Fruit fly (Drosophila melanogaster) whole organism: Measurements from ENCODE around the gene senju.

ENCODE experiments used
- CG8478 ChIP-seq: fragments of >200 bp; optimal IDR thresholded peaks from 2 replicates; lab custom pipeline; 2018; ENCODE audit warnings: inconsistent platforms
- Dll ChIP-seq: fragments of >200 bp; optimal IDR thresholded peaks from 2 replicates; lab custom pipeline; 2017
- EcR ChIP-seq, 2 experiments: fragments of >200 bp; optimal IDR thresholded peaks; 2 replicates each; lab custom pipeline; 2017; ENCODE audit warnings: missing biosample characterization in 2 of 2, missing genetic modification characterization in 2 of 2, missing genetic modification reagents in 2 of 2
- pan ChIP-seq: fragments of >200 bp; optimal IDR thresholded peaks from 2 replicates; lab custom pipeline; 2017
- psq ChIP-seq: fragments of >200 bp; optimal IDR thresholded peaks from 2 replicates; lab custom pipeline; 2017
- usp ChIP-seq: fragments of >200 bp; optimal IDR thresholded peaks from 2 replicates; lab custom pipeline; 2017; ENCODE audit warnings: missing biosample characterization, missing genetic modification characterization, mixed read lengths

senju gene

DNA sequence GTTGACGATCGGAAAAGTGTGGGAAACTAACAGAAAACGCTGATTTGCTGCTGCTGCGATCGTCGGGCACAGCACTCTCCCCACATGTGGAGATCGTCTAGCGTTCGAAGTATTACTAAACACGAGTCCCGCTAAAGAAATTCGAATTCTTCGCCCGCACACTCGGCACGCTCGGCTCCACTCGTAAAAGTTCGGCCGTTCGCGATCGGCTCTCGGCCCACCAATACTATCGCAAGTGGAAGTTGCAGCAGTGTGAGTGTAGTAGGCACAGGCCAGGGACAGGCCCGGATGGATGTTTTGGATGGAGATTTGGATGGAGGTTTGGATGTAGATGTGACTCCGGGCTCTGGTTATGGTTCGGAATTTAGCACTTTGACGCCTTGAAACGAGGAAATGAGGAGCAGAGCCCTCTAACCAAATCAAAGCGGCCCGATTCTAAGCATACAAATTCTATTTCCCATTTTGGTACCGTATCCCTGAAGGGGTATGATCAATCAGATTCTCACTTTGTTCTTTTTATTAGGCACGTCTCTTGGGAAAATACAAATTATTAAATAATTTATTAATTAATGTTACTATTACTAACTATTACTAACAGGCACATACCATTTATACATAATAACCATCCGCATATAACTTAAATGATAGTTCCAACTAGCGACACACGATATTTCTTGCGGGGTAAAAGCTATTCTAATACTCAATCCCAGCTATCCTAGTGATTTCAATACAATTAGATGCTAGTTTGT lies 25.1 kb upstream of the senju start:
- no peak for TF ChIP-seq usp (GFP tag; lab: Kevin White, UChicago)
- no peak for TF ChIP-seq psq
- no peak for TF ChIP-seq EcR (GFP tag; optimal IDR thresholded peaks at IDR 0.05; lab: Kevin White, UChicago)
- no peak for TF ChIP-seq CG8478 (lab: Kevin White, UChicago)
- no peak for TF ChIP-seq pan
- no peak for TF ChIP-seq Dll (lab: Kevin White, UChicago)

DNA sequence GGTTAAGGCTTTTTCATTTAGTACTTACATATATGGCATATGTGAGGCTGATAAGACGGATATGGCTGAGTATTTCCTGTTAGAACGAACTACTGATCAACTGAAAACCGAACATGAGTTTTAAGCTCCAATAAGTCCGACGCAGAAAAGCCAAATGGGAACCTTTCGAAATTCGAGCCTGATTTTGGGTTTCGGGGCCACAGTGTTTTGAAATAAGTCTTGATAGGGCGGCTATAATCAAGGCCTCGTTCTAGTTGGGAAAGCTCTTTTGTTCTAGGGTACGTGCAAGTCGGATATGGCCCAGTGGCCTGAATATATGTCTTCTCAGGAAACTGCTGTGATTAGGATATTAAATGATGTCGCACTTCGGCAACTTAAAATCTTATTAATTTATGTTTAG lies 24.6 kb upstream of the senju start, which contains the start of gene vkg:
TSS of gene vkg (minus strand) at position 101 of the 400 bp plus-strand sequence.
- TF ChIP-seq Dll (lab: Kevin White, UChicago), result no peak
- TF ChIP-seq pan, result no peak
- TF ChIP-seq usp (GFP tag; lab: Kevin White, UChicago), result no peak
- no peak for TF ChIP-seq psq
- TF ChIP-seq CG8478 (lab: Kevin White, UChicago), result no peak
- no peak for TF ChIP-seq EcR (GFP tag; optimal IDR thresholded peaks at IDR 0.05; lab: Kevin White, UChicago)

dm6 chr2L:5029049-5029808 lies 23.4 kb upstream of the senju start, which contains the start of gene Col4a1:
Gene Col4a1, plus strand, starts transcription at chr2L:5029609.
- TF ChIP-seq psq, result no peak
- no peak for TF ChIP-seq CG8478 (lab: Kevin White, UChicago)
- no peak for TF ChIP-seq usp (GFP tag; lab: Kevin White, UChicago)
- TF ChIP-seq pan, result no peak
- no peak for TF ChIP-seq EcR (GFP tag; optimal IDR thresholded peaks at IDR 0.05; lab: Kevin White, UChicago)
- no peak for TF ChIP-seq Dll (lab: Kevin White, UChicago)

DNA sequence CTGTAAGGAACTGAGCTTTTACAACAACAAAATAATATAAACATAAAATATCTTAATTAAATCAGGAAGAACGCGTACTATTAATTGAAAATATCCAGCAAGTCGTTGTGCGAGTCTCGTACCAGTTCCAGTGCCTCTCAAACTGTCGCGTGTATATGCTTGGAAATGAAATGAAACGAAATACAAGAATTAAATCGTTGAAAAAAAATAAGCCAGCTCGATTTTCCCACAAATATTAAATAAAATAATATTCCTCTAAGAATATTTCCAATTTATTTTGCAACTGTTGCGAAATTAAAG lies 22.9 kb upstream of the senju start:
- TF ChIP-seq CG8478 (lab: Kevin White, UChicago) (no peak), psq (no peak), EcR (GFP tag; optimal IDR thresholded peaks at IDR 0.05; lab: Kevin White, UChicago) (no peak), Dll (lab: Kevin White, UChicago) (no peak), usp (GFP tag; lab: Kevin White, UChicago) (no peak), pan (no peak)

dm6 chr2L:5030535-5030934 lies 22.1 kb upstream of the senju start:
- TF ChIP-seq EcR (GFP tag; optimal IDR thresholded peaks at IDR 0.05; lab: Kevin White, UChicago) (no peak), usp (GFP tag; lab: Kevin White, UChicago) (no peak), Dll (lab: Kevin White, UChicago) (no peak), psq (no peak), pan (no peak), CG8478 (lab: Kevin White, UChicago) (no peak)

dm6 chr2L:5031399-5031798 lies 21.2 kb upstream of the senju start:
- TF ChIP-seq pan, result no peak
- TF ChIP-seq CG8478 (lab: Kevin White, UChicago), result no peak
- TF ChIP-seq psq, result no peak
- no peak for TF ChIP-seq EcR (GFP tag; optimal IDR thresholded peaks at IDR 0.05; lab: Kevin White, UChicago)
- no peak for TF ChIP-seq Dll (lab: Kevin White, UChicago)
- no peak for TF ChIP-seq usp (GFP tag; lab: Kevin White, UChicago)

DNA sequence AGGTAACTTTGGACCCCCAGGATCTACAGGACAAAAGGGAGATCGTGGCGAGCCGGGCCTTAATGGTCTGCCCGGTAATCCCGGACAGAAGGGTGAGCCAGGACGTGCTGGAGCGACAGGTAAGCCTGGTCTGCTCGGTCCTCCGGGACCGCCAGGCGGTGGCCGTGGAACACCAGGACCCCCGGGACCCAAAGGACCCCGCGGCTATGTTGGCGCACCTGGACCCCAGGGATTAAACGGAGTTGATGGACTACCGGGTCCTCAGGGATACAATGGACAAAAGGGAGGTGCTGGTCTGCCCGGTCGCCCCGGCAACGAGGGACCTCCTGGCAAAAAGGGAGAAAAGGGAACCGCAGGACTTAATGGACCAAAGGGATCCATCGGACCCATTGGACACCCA lies 20.8 kb upstream of the senju start:
- no peak for TF ChIP-seq CG8478 (lab: Kevin White, UChicago)
- no peak for TF ChIP-seq pan
- no peak for TF ChIP-seq Dll (lab: Kevin White, UChicago)
- TF ChIP-seq usp (GFP tag; lab: Kevin White, UChicago), result no peak
- TF ChIP-seq psq, result no peak
- TF ChIP-seq EcR (GFP tag; optimal IDR thresholded peaks at IDR 0.05; lab: Kevin White, UChicago), result no peak

- no peak for TF ChIP-seq CG8478 (lab: Kevin White, UChicago)
- no peak for TF ChIP-seq pan
- TF ChIP-seq usp (GFP tag; lab: Kevin White, UChicago), result no peak
- TF ChIP-seq EcR (GFP tag; optimal IDR thresholded peaks at IDR 0.05; lab: Kevin White, UChicago), result no peak
- no peak for TF ChIP-seq psq
- no peak for TF ChIP-seq Dll (lab: Kevin White, UChicago)
Measured at dm6 chr2L:5036120-5036519, 16.5 kb upstream of the senju start.

dm6 chr2L:5037402-5037860 lies 15.2 kb upstream of the senju start, which contains the start of the genes CG14042 and SP555:
Gene CG14042, plus strand, starts transcription at chr2L:5037709.
Gene SP555, plus strand, starts transcription at chr2L:5037709.
- TF ChIP-seq Dll (lab: Kevin White, UChicago) (no peak), psq (no peak), pan (no peak), usp (GFP tag; lab: Kevin White, UChicago) (no peak)

DNA sequence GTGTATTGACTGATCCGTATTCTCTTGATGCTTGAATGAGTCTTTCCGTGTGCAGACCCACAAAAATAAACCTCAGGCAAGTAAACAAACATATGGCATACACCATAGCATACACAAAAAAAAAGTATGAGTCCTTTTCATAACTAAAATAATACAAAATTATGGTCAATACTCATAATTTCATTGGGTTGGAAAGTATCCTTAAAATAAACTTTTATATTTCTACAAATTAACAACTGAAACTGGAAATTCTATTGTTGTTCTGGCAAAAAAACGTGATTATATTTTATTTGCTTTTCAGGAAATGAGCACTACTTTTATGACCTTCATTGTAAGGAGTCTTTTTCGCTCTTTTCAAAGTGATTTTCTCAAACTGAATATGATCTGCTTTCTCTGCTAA lies 10.6 kb upstream of the senju start:
- TF ChIP-seq pan, result no peak
- TF ChIP-seq usp (GFP tag; lab: Kevin White, UChicago), result no peak
- TF ChIP-seq Dll (lab: Kevin White, UChicago), result no peak
- no peak for TF ChIP-seq CG8478 (lab: Kevin White, UChicago)
- no peak for TF ChIP-seq psq
- TF ChIP-seq EcR (GFP tag; optimal IDR thresholded peaks at IDR 0.05; lab: Kevin White, UChicago), result no peak

dm6 chr2L:5043043-5043442 lies 9.6 kb upstream of the senju start, which contains the start of the genes CG33995, CG44000 and CG44001:
Gene CG33995, plus strand, starts transcription at chr2L:5043270.
Gene CG44000, plus strand, starts transcription at chr2L:5043270.
Gene CG44001, plus strand, starts transcription at chr2L:5043270.
- no peak for TF ChIP-seq CG8478 (lab: Kevin White, UChicago)
